Worm (Caenorhabditis elegans) whole organism, late embryonic: ENCODE measurements around the gene fbxa-220.

ENCODE experiments used
- K02D7.2 ChIP-seq: sonication (generic microtip); optimal IDR thresholded peaks from 2 replicates; lab custom pipeline; 2017; ENCODE audit warnings: mild to moderate bottlenecking, missing genetic modification characterization, missing compliant biosample characterization
- ceh-34 ChIP-seq: sonication (generic microtip); optimal IDR thresholded peaks from 2 replicates; lab custom pipeline; 2016; ENCODE audit warnings: mild to moderate bottlenecking, missing genetic modification characterization, missing compliant biosample characterization
- ceh-45 ChIP-seq: fragments of 200-800 bp; sonication (Bioruptor generic); IDR thresholded peaks from 2 replicates; pipeline ENCODE4 v1.3.6; 2022; ENCODE audit warnings: missing genetic modification reagents, missing genetic modification characterization, missing compliant biosample characterization
- ceh-9 ChIP-seq: sonication (generic microtip); optimal IDR thresholded peaks from 2 replicates; lab custom pipeline; 2016; ENCODE audit warnings: mild to moderate bottlenecking, missing genetic modification characterization, inconsistent platforms, missing compliant biosample characterization
- elt-2 ChIP-seq: sonication (generic microtip); optimal IDR thresholded peaks from 2 replicates; lab custom pipeline; 2016; ENCODE audit warnings: missing genetic modification reagents, missing genetic modification characterization, missing compliant biosample characterization
- fkh-10 ChIP-seq: fragments of 150-350 bp; optimal IDR thresholded peaks from 2 replicates; lab custom pipeline; 2014; ENCODE audit warnings: missing biosample characterization, missing genetic modification reagents, missing genetic modification characterization
- hlh-30 ChIP-seq: sonication (generic microtip); optimal IDR thresholded peaks from 2 replicates; lab custom pipeline; 2017; ENCODE audit warnings: antibody characterized with exemption, missing genetic modification characterization, missing compliant biosample characterization; ENCODE audit not compliant: insufficient read depth
- pha-4 ChIP-seq: fragments of 150-350 bp; optimal IDR thresholded peaks from 2 replicates; lab custom pipeline; 2018; ENCODE audit warnings: missing biosample characterization, missing genetic modification reagents, missing genetic modification characterization
- unc-55 ChIP-seq: sonication (generic microtip); optimal IDR thresholded peaks from 2 replicates; lab custom pipeline; 2017; ENCODE audit warnings: missing biosample characterization, missing genetic modification reagents, missing genetic modification characterization
- unc-86 ChIP-seq: sonication (generic microtip); optimal IDR thresholded peaks from 2 replicates; lab custom pipeline; 2016; ENCODE audit warnings: missing genetic modification characterization, missing compliant biosample characterization

Gene fbxa-220

DNA sequence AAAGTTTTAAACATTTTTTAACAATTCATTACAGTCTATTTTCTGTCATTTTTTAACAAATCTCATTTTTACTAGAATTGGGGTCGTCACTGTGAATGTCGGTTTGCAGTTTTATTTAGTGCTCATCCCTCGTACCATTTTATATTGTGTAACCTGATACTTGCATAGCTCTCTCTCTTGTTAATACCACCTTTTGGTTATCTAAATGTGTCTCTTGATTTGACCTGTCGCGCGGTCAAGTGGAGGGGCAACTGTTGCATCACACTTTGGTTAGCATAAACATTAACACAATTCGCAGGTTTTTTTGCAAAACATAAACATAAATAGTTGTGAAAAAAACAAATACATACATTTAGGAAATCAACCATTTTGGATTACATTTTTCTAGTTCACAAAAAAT, 37.2 kb downstream of the fbxa-220 start:
- TF ChIP-seq K02D7.2 (tag; lab: Kevin White, UChicago): no peak
- peak; percentile 81 for TF ChIP-seq ceh-34 (tag; lab: Kevin White, UChicago)
- TF ChIP-seq, all 69 proteins: peak for 1

- TF ChIP-seq hlh-30 (tag; lab: Kevin White, UChicago): peak; percentile 57
- peak; percentile 20 for TF ChIP-seq unc-55 (GFP tag; lab: Kevin White, UChicago)
- TF ChIP-seq unc-86 (tag; lab: Kevin White, UChicago): no peak
- TF ChIP-seq fkh-10 (GFP tag; lab: Kevin White, UChicago): no peak
- TF ChIP-seq, all 69 proteins: peak for 2
Measured at ce11 chrIII:11444796-11445386, 39.1 kb downstream of the fbxa-220 start.

DNA sequence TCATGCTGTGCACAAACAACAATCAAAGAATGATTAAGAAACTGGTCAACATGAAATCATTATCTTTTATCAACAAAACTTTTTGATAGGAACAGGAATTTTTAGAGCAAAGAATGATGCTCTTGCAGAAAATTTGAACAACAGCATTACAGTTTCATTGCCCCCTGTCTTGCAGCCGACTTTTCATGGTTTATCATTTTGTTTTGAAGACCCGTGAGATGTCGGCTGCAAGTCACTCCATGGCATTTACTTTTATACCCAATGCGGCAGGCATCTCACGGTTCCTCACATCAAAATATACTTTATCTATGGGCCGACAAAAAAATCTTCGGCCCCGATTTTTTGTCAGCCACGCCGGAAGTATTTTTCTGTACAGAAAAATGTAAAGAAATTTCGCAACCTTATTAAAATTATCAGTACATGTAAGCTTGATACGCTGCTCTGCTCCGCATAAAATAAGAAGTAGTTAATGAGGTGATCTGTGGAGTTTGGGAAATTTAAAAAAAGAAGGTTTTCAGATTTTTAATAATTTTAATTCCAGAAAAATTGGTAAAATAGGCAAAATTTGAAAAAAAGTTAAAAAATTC, 40.5 kb downstream of the fbxa-220 start:
- no peak for TF ChIP-seq pha-4 (tag; lab: Kevin White, UChicago)

DNA sequence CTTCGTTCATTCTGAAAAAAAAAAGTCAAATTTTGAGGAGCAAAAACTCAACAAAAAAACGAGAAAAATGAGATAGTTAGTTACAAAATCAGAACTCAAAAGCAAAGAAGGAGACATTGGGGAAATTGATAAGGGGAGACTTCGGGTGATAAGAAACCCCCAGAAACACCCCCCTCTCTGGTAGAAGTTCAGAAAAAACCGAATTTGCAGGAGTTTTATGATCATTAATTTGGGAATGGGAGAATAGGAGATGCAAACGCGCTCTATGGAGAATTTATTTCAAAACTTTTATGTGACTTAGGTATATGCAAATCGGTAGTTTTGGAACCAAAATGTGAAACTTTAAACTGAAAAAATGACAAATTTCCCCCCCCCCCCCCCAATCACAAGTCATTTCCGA, 41.4 kb downstream of the fbxa-220 start, which contains the start of gene sbp-1:
sbp-1 (minus strand) TSS at position 11 of the 400 bp plus-strand sequence.
- TF ChIP-seq ceh-9 (tag; lab: Kevin White, UChicago) (no peak), elt-2 (tag; lab: Kevin White, UChicago) (peak; percentile 44)
- TF ChIP-seq, all 69 proteins: peak for 1

DNA sequence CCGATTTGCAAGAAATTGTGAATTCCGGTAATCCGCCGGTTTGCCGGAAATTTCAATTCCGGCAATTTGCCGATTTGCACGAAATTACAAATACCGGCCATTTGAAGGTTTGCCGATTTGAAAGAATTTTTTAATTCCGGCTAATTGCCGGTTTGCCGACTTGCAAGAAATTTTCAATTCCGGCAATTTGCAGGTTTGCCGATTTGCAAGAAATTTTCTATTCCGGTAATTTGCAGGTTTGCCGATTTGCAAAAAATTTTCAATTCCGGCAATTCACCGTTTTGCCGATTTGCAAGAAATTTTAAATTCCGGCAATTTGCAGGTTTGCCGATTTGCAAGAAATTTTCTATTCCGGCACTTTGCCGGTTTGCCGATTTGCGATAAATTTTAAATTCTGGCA, 49.1 kb downstream of the fbxa-220 start:
- TF ChIP-seq ceh-45 (GFP tag; lab: Robert Waterston, UW): peak; percentile 32; the same call in 1 of the 2 replicates
